Worm (Caenorhabditis elegans): Measurements from ENCODE around the gene dnj-23.

DNA sequence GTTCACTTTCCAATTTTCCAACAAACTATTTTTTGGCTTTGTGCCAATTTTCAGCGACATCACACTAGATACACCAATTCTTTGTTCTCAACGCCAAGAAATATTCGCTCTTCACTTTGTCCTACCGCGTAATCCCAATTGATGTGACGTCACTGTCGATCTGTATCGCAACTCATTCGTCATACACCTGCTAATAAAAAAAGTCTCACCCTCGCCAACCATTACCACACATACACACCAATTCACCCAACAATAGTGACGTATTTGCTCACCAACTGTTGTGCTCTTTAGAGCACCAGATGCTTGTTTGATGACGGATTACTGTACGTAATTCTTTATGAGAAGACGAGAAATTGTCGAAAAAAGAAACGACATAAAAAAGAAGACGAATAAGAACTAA is 45.0 kb downstream of the dnj-23 start:
- TF ChIP-seq flt-1 (GFP tag; IDR thresholded peaks at IDR 0.05) (no peak), cog-1 (tag; optimal IDR thresholded peaks at IDR 0.05) (no peak), ztf-29 (GFP tag; IDR thresholded peaks at IDR 0.05) (no peak), T22C8.4 (GFP tag; IDR thresholded peaks at IDR 0.05) (no peak)

Data from whole organism, midembryonic.